Worm (Caenorhabditis elegans) whole organism, dauer: Measurements from ENCODE around the gene K01A6.7.

Source experiments
- unc-62 ChIP-seq: sonication (generic microtip); optimal IDR thresholded peaks from 2 replicates; lab custom pipeline; 2017; ENCODE audit warnings: missing biosample characterization, missing genetic modification reagents, missing genetic modification characterization

The K01A6.7 gene

ce11 chrIV:11754328-11754727 lies 16.0 kb upstream of the K01A6.7 start, which contains the start of gene scl-18:
scl-18 (minus strand) TSS chrIV:11754428.
- TF ChIP-seq unc-62 (GFP tag; lab: Kevin White, UChicago), result no peak

- TF ChIP-seq unc-62 (GFP tag; lab: Kevin White, UChicago), result no peak
Observed at ce11 chrIV:11748852-11749251, 10.5 kb upstream of the K01A6.7 start, which contains the start of gene T12A7.6. T12A7.6 (plus strand) TSS chrIV:11749220.

ce11 chrIV:11745340-11745739 lies 7.0 kb upstream of the K01A6.7 start, which contains the start of gene gem-4:
gem-4 (plus strand) TSS chrIV:11745640.
- no peak for TF ChIP-seq unc-62 (GFP tag; lab: Kevin White, UChicago)

- no peak for TF ChIP-seq unc-62 (GFP tag; lab: Kevin White, UChicago)
Observed at ce11 chrIV:11744287-11744686, 5.9 kb upstream of the K01A6.7 start.

ce11 chrIV:11743813-11744212 lies 5.4 kb upstream of the K01A6.7 start:
- TF ChIP-seq unc-62 (GFP tag; lab: Kevin White, UChicago), result no peak

ce11 chrIV:11742406-11742805 lies 4.0 kb upstream of the K01A6.7 start, which contains the start of gene K01A6.5:
K01A6.5 (plus strand) TSS chrIV:11742706.
- no peak for TF ChIP-seq unc-62 (GFP tag; lab: Kevin White, UChicago)

ce11 chrIV:11740204-11740603 lies 1.8 kb upstream of the K01A6.7 start, which contains the start of gene K01A6.4:
K01A6.4 (minus strand) TSS chrIV:11740304.
- TF ChIP-seq unc-62 (GFP tag; lab: Kevin White, UChicago), result no peak

- TF ChIP-seq unc-62 (GFP tag; lab: Kevin White, UChicago), result no peak
Observed at ce11 chrIV:11737269-11737668, 1.1 kb downstream of the K01A6.7 start, which contains the start of gene K01A6.8. K01A6.8 (minus strand) TSS chrIV:11737369.

- no peak for TF ChIP-seq unc-62 (GFP tag; lab: Kevin White, UChicago)
Observed at ce11 chrIV:11735025-11735424, 3.3 kb downstream of the K01A6.7 start, which contains the start of gene K01A6.6. K01A6.6 (plus strand) TSS chrIV:11735325.

- TF ChIP-seq unc-62 (GFP tag; lab: Kevin White, UChicago), result no peak
Observed at ce11 chrIV:11723255-11723654, 15.1 kb downstream of the K01A6.7 start.

ce11 chrIV:11721878-11722277 lies 16.5 kb downstream of the K01A6.7 start:
- no peak for TF ChIP-seq unc-62 (GFP tag; lab: Kevin White, UChicago)

- no peak for TF ChIP-seq unc-62 (GFP tag; lab: Kevin White, UChicago)
Observed at ce11 chrIV:11718653-11719052, 19.7 kb downstream of the K01A6.7 start.

ce11 chrIV:11717094-11717876 lies 21.1 kb downstream of the K01A6.7 start:
- TF ChIP-seq unc-62 (GFP tag; lab: Kevin White, UChicago), result no peak

ce11 chrIV:11716414-11716813 lies 22.0 kb downstream of the K01A6.7 start:
- no peak for TF ChIP-seq unc-62 (GFP tag; lab: Kevin White, UChicago)

- TF ChIP-seq unc-62 (GFP tag; lab: Kevin White, UChicago), result no peak
Observed at ce11 chrIV:11714739-11715138, 23.6 kb downstream of the K01A6.7 start, which contains the start of gene magi-1. magi-1 (plus strand) TSS chrIV:11715039.

- no peak for TF ChIP-seq unc-62 (GFP tag; lab: Kevin White, UChicago)
Observed at ce11 chrIV:11713289-11713688, 25.1 kb downstream of the K01A6.7 start.

- no peak for TF ChIP-seq unc-62 (GFP tag; lab: Kevin White, UChicago)
Observed at ce11 chrIV:11710331-11710730, 28.0 kb downstream of the K01A6.7 start.
